Worm (Caenorhabditis elegans): ENCODE results near the gene ZC317.7.

DNA sequence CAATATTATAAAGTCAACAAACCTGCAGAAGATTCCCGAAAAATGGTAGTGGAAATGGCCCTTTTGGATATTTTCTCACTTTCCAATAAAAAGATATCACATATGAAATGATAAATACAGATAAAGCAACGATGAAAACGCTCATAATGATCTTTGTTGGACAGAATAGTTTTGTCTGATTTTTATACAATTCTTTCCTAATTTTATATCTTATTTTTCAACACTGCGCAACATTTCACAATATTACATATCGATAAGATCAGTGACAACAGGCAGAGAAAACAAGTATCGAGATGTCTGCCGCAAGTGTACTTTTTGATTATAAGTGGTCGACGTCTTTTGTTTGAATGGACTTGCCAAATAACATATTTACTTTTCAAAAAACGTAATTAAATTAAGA lies 47.7 kb downstream of the ZC317.7 start, which contains the start of gene cyp-14A5:
- no peak for TF ChIP-seq him-1 (tag; optimal IDR thresholded peaks at IDR 0.05)
- TF ChIP-seq dao-5 (tag; optimal IDR thresholded peaks at IDR 0.05) = no peak
- no peak for TF ChIP-seq W03F9.2 (tag; optimal IDR thresholded peaks at IDR 0.05)
